Fruit fly (Drosophila melanogaster) whole organism, prepupa: ENCODE measurements around the gene CG43389.
A peak's percentile ranks its signal among the peaks of the same experiment; 100 is the strongest.

Source experiments
- CG10631 ChIP-seq: fragments of 200-800 bp; sonication (Bioruptor generic); optimal IDR thresholded peaks from 2 replicates; lab custom pipeline; 2016; ENCODE audit warnings: missing biosample characterization, missing genetic modification characterization
- CG10669 ChIP-seq: fragments of 200-800 bp; sonication (Bioruptor generic); optimal IDR thresholded peaks from 3 replicates; lab custom pipeline; 2018; ENCODE audit warnings: missing biosample characterization, mild to moderate bottlenecking, missing genetic modification characterization, moderate library complexity
- CG11762 ChIP-seq: fragments of 200-800 bp; sonication (Bioruptor generic); optimal IDR thresholded peaks from 3 replicates; lab custom pipeline; 2016; ENCODE audit warnings: missing biosample characterization, missing genetic modification characterization; ENCODE audit not compliant: insufficient read depth
- CG11902 ChIP-seq: fragments of 200-800 bp; sonication (Bioruptor generic); optimal IDR thresholded peaks from 3 replicates; lab custom pipeline; 2016; ENCODE audit warnings: missing biosample characterization, missing genetic modification characterization
- CG15336 ChIP-seq: fragments of 200-800 bp; sonication (Bioruptor generic); IDR thresholded peaks from 2 replicates; pipeline ENCODE4 v1.3.6; 2022; ENCODE audit warnings: missing biosample characterization, missing genetic modification characterization
- CG1621 ChIP-seq: fragments of 200-800 bp; sonication (Bioruptor generic); optimal IDR thresholded peaks from 3 replicates; lab custom pipeline; 2018; ENCODE audit warnings: missing biosample characterization, mild to moderate bottlenecking, missing genetic modification characterization
- CG16779 ChIP-seq: fragments of 200-800 bp; sonication (Bioruptor generic); optimal IDR thresholded peaks from 3 replicates; lab custom pipeline; 2017; ENCODE audit warnings: missing biosample characterization, mild to moderate bottlenecking, missing genetic modification characterization
- CG31627 ChIP-seq: fragments of 200-800 bp; sonication (Bioruptor generic); optimal IDR thresholded peaks from 3 replicates; lab custom pipeline; 2016; ENCODE audit warnings: missing biosample characterization, missing genetic modification characterization
- CG34406 ChIP-seq: fragments of 200-800 bp; sonication (Bioruptor generic); optimal IDR thresholded peaks from 3 replicates; lab custom pipeline; 2016; ENCODE audit warnings: missing biosample characterization, missing genetic modification characterization
- CG3919 ChIP-seq: fragments of 200-800 bp; sonication (Bioruptor generic); optimal IDR thresholded peaks from 3 replicates; lab custom pipeline; 2016; ENCODE audit warnings: missing biosample characterization, missing genetic modification characterization
- CG4318 ChIP-seq: fragments of 200-800 bp; sonication (Bioruptor generic); optimal IDR thresholded peaks from 3 replicates; lab custom pipeline; 2017; ENCODE audit warnings: missing biosample characterization, mild to moderate bottlenecking, missing genetic modification characterization
- CG6163 ChIP-seq: fragments of 200-800 bp; sonication (Bioruptor generic); IDR thresholded peaks from 3 replicates; pipeline ENCODE4 v1.3.6; 2022; ENCODE audit warnings: missing biosample characterization, missing genetic modification characterization
- CG6276 ChIP-seq: fragments of 200-800 bp; sonication (Bioruptor generic); optimal IDR thresholded peaks from 2 replicates; lab custom pipeline; 2017; ENCODE audit warnings: missing biosample characterization, mild to moderate bottlenecking, missing genetic modification characterization
- CG6792 ChIP-seq: fragments of 200-800 bp; sonication (Bioruptor generic); optimal IDR thresholded peaks from 3 replicates; lab custom pipeline; 2016; ENCODE audit warnings: missing biosample characterization, missing genetic modification characterization
- CG6854 ChIP-seq: fragments of 200-800 bp; sonication (Bioruptor generic); optimal IDR thresholded peaks from 2 replicates; lab custom pipeline; 2017; ENCODE audit warnings: missing biosample characterization, mild to moderate bottlenecking, missing genetic modification characterization
- CG7368 ChIP-seq: fragments of 200-800 bp; sonication (Bioruptor generic); optimal IDR thresholded peaks from 3 replicates; lab custom pipeline; 2016; ENCODE audit warnings: missing biosample characterization, missing genetic modification characterization
- CG8119 ChIP-seq: fragments of 200-800 bp; sonication (Bioruptor generic); IDR thresholded peaks from 3 replicates; pipeline ENCODE4 v1.3.6; 2022; ENCODE audit warnings: missing biosample characterization, missing genetic modification characterization
- CG8319 ChIP-seq: fragments of 200-800 bp; sonication (Bioruptor generic); optimal IDR thresholded peaks from 3 replicates; lab custom pipeline; 2016; ENCODE audit warnings: missing biosample characterization, missing genetic modification characterization
- CG8632 ChIP-seq: fragments of 200-800 bp; sonication (Bioruptor generic); optimal IDR thresholded peaks from 3 replicates; lab custom pipeline; 2016; ENCODE audit warnings: missing biosample characterization, missing genetic modification characterization
- CG9139 ChIP-seq: fragments of 200-800 bp; sonication (Bioruptor generic); optimal IDR thresholded peaks from 3 replicates; lab custom pipeline; 2017; ENCODE audit warnings: missing biosample characterization, mild to moderate bottlenecking, missing genetic modification characterization
- Eip75B ChIP-seq: fragments of 200-800 bp; sonication (Bioruptor generic); optimal IDR thresholded peaks from 3 replicates; lab custom pipeline; 2016; ENCODE audit warnings: missing biosample characterization, missing genetic modification characterization
- Eip78C ChIP-seq: fragments of 200-800 bp; sonication (Bioruptor generic); peaks from one replicate; lab custom pipeline; 2016; ENCODE audit warnings: missing biosample characterization, missing genetic modification characterization
- Eip93F ChIP-seq: fragments of 200-800 bp; sonication (Bioruptor generic); optimal IDR thresholded peaks from 2 replicates; lab custom pipeline; 2016; ENCODE audit warnings: missing biosample characterization, mild to moderate bottlenecking, missing genetic modification characterization
- Ets96B ChIP-seq: fragments of 200-800 bp; optimal IDR thresholded peaks from 2 replicates; lab custom pipeline; 2019; ENCODE audit warnings: missing biosample characterization, mild to moderate bottlenecking, missing genetic modification characterization, moderate library complexity
- Gug ChIP-seq: fragments of 200-800 bp; sonication (Bioruptor generic); IDR thresholded peaks from 2 replicates; pipeline ENCODE4 v1.3.6; 2022; ENCODE audit warnings: missing biosample characterization, missing genetic modification characterization
- Hr38 ChIP-seq: sonication (Bioruptor generic); optimal IDR thresholded peaks from 2 replicates; lab custom pipeline; 2016; ENCODE audit warnings: missing biosample characterization, missing genetic modification characterization
- Hr39 ChIP-seq: fragments of 200-800 bp; sonication (Bioruptor generic); optimal IDR thresholded peaks from 2 replicates; lab custom pipeline; 2016; ENCODE audit warnings: missing biosample characterization, missing genetic modification characterization
- Hr4 ChIP-seq: fragments of 200-800 bp; sonication (Bioruptor generic); optimal IDR thresholded peaks from 3 replicates; lab custom pipeline; 2016; ENCODE audit warnings: missing biosample characterization, missing genetic modification characterization
- Lpt ChIP-seq: fragments of 200-800 bp; sonication (Bioruptor generic); optimal IDR thresholded peaks from 3 replicates; lab custom pipeline; 2016; ENCODE audit warnings: missing biosample characterization, missing genetic modification characterization
- Met ChIP-seq: fragments of 200-800 bp; sonication (Bioruptor generic); optimal IDR thresholded peaks from 3 replicates; lab custom pipeline; 2016; ENCODE audit warnings: missing biosample characterization, missing genetic modification characterization
- OdsH ChIP-seq: fragments of 200-800 bp; sonication (Bioruptor generic); optimal IDR thresholded peaks from 3 replicates; lab custom pipeline; 2016; ENCODE audit warnings: missing biosample characterization, missing genetic modification characterization
- Sox102F ChIP-seq: fragments of 200-800 bp; sonication (Bioruptor generic); optimal IDR thresholded peaks from 2 replicates; lab custom pipeline; 2016; ENCODE audit warnings: missing biosample characterization, mild to moderate bottlenecking, missing genetic modification characterization
- Sox14 ChIP-seq: fragments of 200-800 bp; sonication (Bioruptor generic); optimal IDR thresholded peaks from 3 replicates; lab custom pipeline; 2016; ENCODE audit warnings: missing biosample characterization, missing genetic modification characterization
- Sox15 ChIP-seq: fragments of 200-800 bp; sonication (Bioruptor generic); optimal IDR thresholded peaks from 3 replicates; lab custom pipeline; 2016; ENCODE audit warnings: missing biosample characterization, missing genetic modification characterization
- achi ChIP-seq: fragments of 200-800 bp; sonication (Bioruptor generic); optimal IDR thresholded peaks from 3 replicates; lab custom pipeline; 2016; ENCODE audit warnings: missing biosample characterization, missing genetic modification characterization
- acj6 ChIP-seq: fragments of 200-800 bp; sonication (Bioruptor generic); optimal IDR thresholded peaks from 3 replicates; lab custom pipeline; 2016; ENCODE audit warnings: missing biosample characterization, missing genetic modification characterization
- dsx ChIP-seq: fragments of 200-800 bp; optimal IDR thresholded peaks from 3 replicates; lab custom pipeline; 2019; ENCODE audit warnings: missing biosample characterization, mild to moderate bottlenecking, missing genetic modification characterization, moderate library complexity; ENCODE audit not compliant: poor library complexity, severe bottlenecking
- eg ChIP-seq: fragments of 200-800 bp; sonication (Bioruptor generic); IDR thresholded peaks from 3 replicates; pipeline ENCODE4 v1.3.6; 2022; ENCODE audit warnings: missing biosample characterization, missing genetic modification characterization
- esn ChIP-seq: fragments of 200-800 bp; sonication (Bioruptor generic); optimal IDR thresholded peaks from 2 replicates; lab custom pipeline; 2016; ENCODE audit warnings: missing biosample characterization, mild to moderate bottlenecking, missing genetic modification characterization, moderate library complexity
- fd59A ChIP-seq: fragments of 200-800 bp; sonication (Bioruptor generic); optimal IDR thresholded peaks from 2 replicates; lab custom pipeline; 2017; ENCODE audit warnings: missing biosample characterization, mild to moderate bottlenecking, missing genetic modification characterization, missing genetic modification reagents
- fkh ChIP-seq: fragments of 200-800 bp; sonication (Bioruptor generic); optimal IDR thresholded peaks from 3 replicates; lab custom pipeline; 2017; ENCODE audit warnings: missing biosample characterization, mild to moderate bottlenecking, missing genetic modification characterization, moderate library complexity
- net ChIP-seq: fragments of 200-800 bp; sonication (Bioruptor generic); optimal IDR thresholded peaks from 3 replicates; lab custom pipeline; 2016; ENCODE audit warnings: missing biosample characterization, missing genetic modification characterization
- pdm3 ChIP-seq: fragments of 200-800 bp; sonication (Bioruptor generic); optimal IDR thresholded peaks from 3 replicates; lab custom pipeline; 2016; ENCODE audit warnings: missing biosample characterization, missing genetic modification characterization
- salr ChIP-seq, 2 experiments: fragments of 200-800 bp; sonication (Bioruptor generic); optimal IDR thresholded peaks; 3 replicates each; lab custom pipeline; 2016 to 2018; ENCODE audit warnings: missing biosample characterization in 2 of 2, missing genetic modification characterization in 2 of 2, mild to moderate bottlenecking in 1 of 2
- topi ChIP-seq: fragments of 200-800 bp; sonication (Bioruptor generic); optimal IDR thresholded peaks from 3 replicates; lab custom pipeline; 2016; ENCODE audit warnings: missing biosample characterization, missing genetic modification characterization
- vri ChIP-seq: fragments of 200-800 bp; sonication (Bioruptor generic); optimal IDR thresholded peaks from 3 replicates; lab custom pipeline; 2016; ENCODE audit warnings: missing biosample characterization, mild to moderate bottlenecking, missing genetic modification characterization

Gene CG43389

dm6 chr3L:3239785-3240596, 7.8 kb upstream of the CG43389 start (continued):
- TF ChIP-seq CG8319 (GFP tag; lab: Kevin White, UChicago): no peak
- TF ChIP-seq fd59A (GFP tag; lab: Kevin White, UChicago): peak; percentile 71
- TF ChIP-seq CG15336 (GFP tag; lab: Robert Waterston, UW): peak; percentile 55

- TF ChIP-seq CG16779 (tag; lab: Kevin White, UChicago) (peak; percentile 94), esn (GFP tag; lab: Kevin White, UChicago) (peak; percentile 92), achi (GFP tag; lab: Kevin White, UChicago) (peak; percentile 96), Hr39 (GFP tag; lab: Kevin White, UChicago) (peak; percentile 88), dsx (peak; percentile 97), Lpt (peak; percentile 64), CG34406 (GFP tag; lab: Kevin White, UChicago) (peak; percentile 98), CG15336 (GFP tag; lab: Robert Waterston, UW) (peak; percentile 86), Ets96B (tag; lab: Kevin White, UChicago) (peak; percentile 99), Eip78C (peak; percentile 97), salr (GFP tag; optimal IDR thresholded peaks at IDR 0.05; lab: Kevin White, UChicago) (peak; percentile 65 to 93), vri (GFP tag; lab: Kevin White, UChicago) (peak; percentile 84), OdsH (GFP tag; lab: Kevin White, UChicago) (peak; percentile 93), fd59A (GFP tag; lab: Kevin White, UChicago) (peak; percentile 93), Hr38 (GFP tag; lab: Kevin White, UChicago) (no peak), CG10631 (GFP tag; lab: Kevin White, UChicago) (peak; percentile 95), acj6 (peak; percentile 94), CG6163 (GFP tag; lab: Robert Waterston, UW) (peak; percentile 93), Sox102F (GFP tag; lab: Kevin White, UChicago) (peak; percentile 88), CG9139 (peak; percentile 98), CG31627 (GFP tag; lab: Kevin White, UChicago) (peak; percentile 90), Gug (peak; percentile 78), Eip75B (GFP tag; lab: Kevin White, UChicago) (peak; percentile 86), Hr4 (GFP tag; lab: Kevin White, UChicago) (peak; percentile 83), CG6276 (GFP tag; lab: Kevin White, UChicago) (peak; percentile 87), CG10669 (peak; percentile 98), CG11902 (GFP tag; lab: Kevin White, UChicago) (peak; percentile 94), Sox15 (GFP tag; lab: Kevin White, UChicago) (peak; percentile 93), net (GFP tag; lab: Kevin White, UChicago) (peak; percentile 88), CG4318 (peak; percentile 85), Met (peak; percentile 89), CG8119 (peak; percentile 92), CG7368 (GFP tag; lab: Kevin White, UChicago) (peak; percentile 91), CG11762 (GFP tag; lab: Kevin White, UChicago) (peak; percentile 92), CG8632 (GFP tag; lab: Kevin White, UChicago) (peak; percentile 98), Sox14 (GFP tag; lab: Kevin White, UChicago) (peak; percentile 91), CG6792 (GFP tag; lab: Kevin White, UChicago) (peak; percentile 94), CG6854 (GFP tag; lab: Kevin White, UChicago) (peak; percentile 96), CG3919 (GFP tag; lab: Kevin White, UChicago) (peak; percentile 95), eg (peak; percentile 76), CG8319 (GFP tag; lab: Kevin White, UChicago) (peak; percentile 92), CG1621 (tag; lab: Kevin White, UChicago) (peak; percentile 85), pdm3 (peak; percentile 88), fkh (GFP tag; lab: Kevin White, UChicago) (no peak), topi (GFP tag; lab: Kevin White, UChicago) (peak; percentile 92), Eip93F (GFP tag; lab: Kevin White, UChicago) (peak; percentile 57)
These were observed 7.0 kb upstream of the CG43389 start for dm6 chr3L:3240597-3241367.
